Worm (Caenorhabditis elegans) whole organism, midembryonic: ENCODE data around the gene tomm-7.

Source experiments
- T22C8.4 ChIP-seq: fragments of 200-800 bp; sonication (Bioruptor generic); IDR thresholded peaks from 2 replicates; pipeline ENCODE4 v1.3.6; 2022; ENCODE audit warnings: missing genetic modification characterization, missing compliant biosample characterization
- cog-1 ChIP-seq: sonication (generic microtip); optimal IDR thresholded peaks from 2 replicates; lab custom pipeline; 2016; ENCODE audit warnings: missing genetic modification characterization, missing compliant biosample characterization
- flt-1 ChIP-seq: fragments of 200-800 bp; sonication (Bioruptor generic); IDR thresholded peaks from 2 replicates; pipeline ENCODE4 v1.3.6; 2022; ENCODE audit warnings: missing genetic modification characterization, missing compliant biosample characterization
- klf-2 ChIP-seq: fragments of 200-800 bp; sonication (Bioruptor generic); conservative IDR thresholded peaks from 2 replicates; pipeline ENCODE4 v1.3.6; 2022; ENCODE audit warnings: missing genetic modification reagents, missing genetic modification characterization, missing compliant biosample characterization
- med-1 ChIP-seq: sonication (generic microtip); optimal IDR thresholded peaks from 2 replicates; lab custom pipeline; 2017; ENCODE audit warnings: missing genetic modification characterization, mild to moderate bottlenecking, missing compliant biosample characterization, antibody characterized with exemption, missing genetic modification reagents; ENCODE audit not compliant: insufficient read depth
- ref-1 ChIP-seq: fragments of 200-800 bp; sonication (Bioruptor generic); conservative IDR thresholded peaks from 2 replicates; pipeline ENCODE4 v1.3.6; 2022; ENCODE audit warnings: missing genetic modification reagents, missing genetic modification characterization, missing compliant biosample characterization
- tab-1 ChIP-seq: fragments of 200-800 bp; sonication (Bioruptor generic); IDR thresholded peaks from 2 replicates; pipeline ENCODE4 v1.3.6; 2022; ENCODE audit warnings: missing genetic modification characterization, missing compliant biosample characterization
- ztf-23 ChIP-seq: fragments of 200-800 bp; sonication (Bioruptor generic); IDR thresholded peaks from 2 replicates; pipeline ENCODE4 v1.3.6; 2022; ENCODE audit warnings: missing genetic modification reagents, missing genetic modification characterization, missing compliant biosample characterization
- ztf-29 ChIP-seq: fragments of 200-800 bp; sonication (Bioruptor generic); IDR thresholded peaks from 2 replicates; pipeline ENCODE4 v1.3.6; 2022; ENCODE audit warnings: missing genetic modification reagents, missing genetic modification characterization, missing compliant biosample characterization

Gene tomm-7

DNA sequence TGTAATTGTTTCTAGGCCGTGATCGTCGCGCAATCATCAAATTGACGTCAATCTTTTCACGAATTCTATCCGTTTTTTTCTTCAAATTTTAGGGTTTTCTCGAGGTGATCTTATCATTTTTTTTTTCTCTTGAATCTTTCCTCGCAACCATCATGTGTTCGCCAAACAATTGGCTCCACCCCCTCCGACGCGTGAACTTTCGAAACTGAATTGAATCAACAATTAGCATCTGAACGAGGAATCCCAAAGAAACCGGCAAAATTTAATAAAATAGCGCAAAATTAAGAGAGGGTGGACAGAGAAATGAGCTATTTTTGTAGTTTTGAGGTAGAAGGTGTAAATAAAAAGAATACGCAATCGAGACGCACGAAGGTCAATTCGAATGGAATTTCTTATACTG lies 13.4 kb downstream of the tomm-7 start:
- TF ChIP-seq T22C8.4 (GFP tag; lab: Robert Waterston, UW) (no peak), cog-1 (tag; lab: Kevin White, UChicago) (no peak)

DNA sequence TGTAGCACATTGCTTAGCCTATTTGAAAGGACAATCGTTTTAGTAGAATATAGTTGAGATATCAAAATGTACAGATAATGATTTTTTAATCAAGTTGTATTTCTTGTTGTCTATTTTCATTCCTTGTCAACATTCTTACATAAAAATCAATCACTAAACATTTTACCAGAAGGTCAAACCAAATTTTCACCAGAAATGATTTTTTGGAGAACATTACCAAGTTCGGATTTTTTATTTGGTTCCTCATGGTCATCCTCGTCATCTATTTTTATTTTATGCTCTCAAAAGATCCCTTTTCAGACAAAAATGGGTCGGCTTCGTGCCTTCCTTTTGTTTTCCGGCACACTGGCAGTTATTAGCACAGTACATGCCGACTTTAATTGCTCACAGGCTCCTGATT lies 14.1 kb downstream of the tomm-7 start, which contains the start of gene tyr-1:
TSS of gene tyr-1 (plus strand) at position 301 of the 400 bp plus-strand sequence.
- TF ChIP-seq ztf-23, result no peak
- no peak for TF ChIP-seq tab-1
- no peak for TF ChIP-seq ztf-29 (GFP tag; lab: Robert Waterston, UW)
- no peak for TF ChIP-seq flt-1 (GFP tag; lab: Robert Waterston, UW)
- TF ChIP-seq cog-1 (tag; lab: Kevin White, UChicago), result no peak
- TF ChIP-seq ref-1 (GFP tag; lab: Robert Waterston, UW), result no peak
- TF ChIP-seq klf-2 (GFP tag; lab: Robert Waterston, UW), result no peak
- TF ChIP-seq T22C8.4 (GFP tag; lab: Robert Waterston, UW), result no peak
- TF ChIP-seq med-1 (GFP tag; lab: Kevin White, UChicago), result no peak

DNA sequence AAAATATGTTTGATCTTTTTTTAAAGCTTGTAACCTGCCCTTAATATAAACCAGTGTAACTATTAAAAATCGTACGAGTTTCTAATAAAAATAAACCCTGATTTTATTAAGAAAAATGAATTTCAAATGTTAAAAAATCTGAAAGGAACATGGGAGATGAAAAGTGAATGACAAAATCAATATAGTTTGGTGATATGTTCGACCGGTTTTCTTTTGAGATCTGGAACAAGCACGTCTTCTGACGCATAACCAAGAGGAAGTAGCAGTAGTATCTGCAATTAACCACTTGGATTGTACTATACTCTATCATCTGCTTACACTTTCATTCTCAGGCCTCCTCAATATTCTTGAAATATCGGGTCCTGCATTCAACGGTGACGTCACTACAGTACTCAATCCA lies 17.7 kb downstream of the tomm-7 start:
- TF ChIP-seq klf-2 (GFP tag; lab: Robert Waterston, UW) (no peak), ztf-29 (GFP tag; lab: Robert Waterston, UW) (no peak)

DNA sequence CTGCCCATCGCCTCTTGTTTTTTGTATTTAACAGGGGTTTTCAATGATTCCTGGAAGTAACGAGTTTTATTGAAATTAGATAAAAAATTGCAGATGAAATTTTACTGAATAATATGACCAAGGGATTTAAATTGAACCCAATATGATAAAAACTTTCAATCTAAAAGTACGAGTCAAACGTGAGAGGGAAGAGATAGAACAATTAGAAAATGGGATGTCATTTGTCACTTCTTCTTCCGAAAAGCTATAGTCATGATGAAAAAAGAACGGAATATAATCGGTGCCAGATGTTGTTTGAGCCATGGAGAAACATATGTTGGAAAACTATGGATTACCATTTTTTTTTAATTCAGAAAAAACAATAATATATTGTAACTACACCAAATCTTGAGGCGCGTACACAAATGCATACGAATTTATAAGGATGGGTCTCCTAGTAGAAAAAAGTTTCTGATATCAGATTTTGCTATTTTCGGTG lies 19.5 kb downstream of the tomm-7 start, which contains the start of gene sup-18:
TSS of gene sup-18 (minus strand) at position 51 of the 478 bp plus-strand sequence.
- no peak for TF ChIP-seq flt-1 (GFP tag; lab: Robert Waterston, UW)
- TF ChIP-seq cog-1 (tag; lab: Kevin White, UChicago), result no peak
- no peak for TF ChIP-seq tab-1
- TF ChIP-seq ztf-23, result no peak
- TF ChIP-seq ztf-29 (GFP tag; lab: Robert Waterston, UW), result no peak
- TF ChIP-seq med-1 (GFP tag; lab: Kevin White, UChicago), result no peak
- TF ChIP-seq T22C8.4 (GFP tag; lab: Robert Waterston, UW), result no peak
- no peak for TF ChIP-seq klf-2 (GFP tag; lab: Robert Waterston, UW)
- no peak for TF ChIP-seq ref-1 (GFP tag; lab: Robert Waterston, UW)

DNA sequence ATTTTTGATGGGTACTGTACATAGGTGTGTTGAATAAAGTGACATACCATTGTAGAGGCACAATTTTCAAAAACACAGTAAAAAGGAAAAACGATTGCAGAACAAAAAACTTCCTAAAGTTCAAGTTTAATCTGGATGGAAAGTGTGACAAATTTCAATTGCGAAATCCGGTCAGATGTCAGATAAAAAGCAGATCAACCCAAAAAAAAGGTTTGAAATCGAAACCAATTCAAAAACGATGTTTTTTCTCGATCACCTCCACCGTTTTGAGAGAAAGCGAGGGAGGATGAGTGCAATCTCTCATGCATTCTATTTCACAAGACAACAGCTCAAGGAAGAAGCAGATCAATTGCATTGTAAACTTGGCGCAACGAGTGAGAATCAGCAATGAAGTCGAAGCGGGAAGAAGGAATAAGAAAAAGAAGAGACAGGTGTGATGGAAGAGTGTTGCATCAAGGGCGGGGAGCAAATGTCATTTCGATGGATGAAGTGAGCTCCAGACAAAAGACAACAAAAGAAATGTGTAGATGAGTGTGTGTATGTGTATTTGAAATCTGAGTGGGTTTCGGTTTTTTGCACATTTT lies 20.8 kb downstream of the tomm-7 start:
- TF ChIP-seq tab-1 (no peak), ztf-23 (no peak), cog-1 (tag; lab: Kevin White, UChicago) (no peak), ref-1 (GFP tag; lab: Robert Waterston, UW) (no peak), klf-2 (GFP tag; lab: Robert Waterston, UW) (no peak), ztf-29 (GFP tag; lab: Robert Waterston, UW) (no peak), med-1 (GFP tag; lab: Kevin White, UChicago) (no peak), T22C8.4 (GFP tag; lab: Robert Waterston, UW) (no peak), flt-1 (GFP tag; lab: Robert Waterston, UW) (no peak)

DNA sequence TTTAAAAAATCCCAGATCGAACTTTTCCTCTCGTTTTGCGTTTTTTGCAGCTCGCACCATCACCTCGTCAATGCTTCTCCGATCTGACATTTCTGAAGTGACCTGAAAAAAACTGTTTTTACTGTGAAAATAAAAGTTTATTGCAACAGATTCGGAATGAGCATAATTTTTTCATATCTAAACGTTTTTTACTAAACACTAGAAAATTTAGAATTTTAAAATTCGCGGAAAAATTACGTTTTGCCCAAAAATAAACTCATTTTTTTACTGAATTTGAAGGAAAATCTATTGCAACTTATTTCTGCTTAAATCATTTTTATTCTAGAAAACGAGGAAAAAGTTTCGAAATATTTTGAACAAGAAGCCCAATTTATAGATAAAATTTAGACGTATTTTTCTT lies 23.5 kb downstream of the tomm-7 start, which contains the start of gene ZK688.9:
TSS of gene ZK688.9 (minus strand) at position 101 of the 400 bp plus-strand sequence.
- TF ChIP-seq T22C8.4 (GFP tag; lab: Robert Waterston, UW) (no peak), med-1 (GFP tag; lab: Kevin White, UChicago) (no peak), flt-1 (GFP tag; lab: Robert Waterston, UW) (no peak), cog-1 (tag; lab: Kevin White, UChicago) (no peak), ref-1 (GFP tag; lab: Robert Waterston, UW) (no peak), klf-2 (GFP tag; lab: Robert Waterston, UW) (no peak), tab-1 (no peak), ztf-29 (GFP tag; lab: Robert Waterston, UW) (no peak), ztf-23 (no peak)

DNA sequence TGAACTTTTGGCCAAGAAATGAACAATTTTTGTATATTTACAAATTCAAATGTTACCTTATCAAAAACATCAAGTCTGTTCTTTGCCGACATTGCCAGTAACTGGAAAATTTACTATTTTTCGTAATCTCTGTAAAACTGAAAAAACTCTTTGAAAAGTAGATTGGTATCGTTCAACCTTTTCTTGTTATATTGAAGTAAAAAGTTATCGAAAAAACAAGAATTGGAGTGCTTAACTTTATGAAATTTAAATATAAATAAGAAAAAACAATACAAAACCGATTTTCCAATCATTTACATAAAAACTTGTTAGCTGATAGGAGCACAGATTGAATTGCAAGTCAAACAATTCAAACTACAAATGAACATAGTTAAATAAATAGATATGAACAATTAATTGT lies 25.4 kb downstream of the tomm-7 start, which contains the start of gene ZK688.11:
TSS of gene ZK688.11 (minus strand) at position 101 of the 400 bp plus-strand sequence.
- no peak for TF ChIP-seq med-1 (GFP tag; lab: Kevin White, UChicago)
- no peak for TF ChIP-seq T22C8.4 (GFP tag; lab: Robert Waterston, UW)
- no peak for TF ChIP-seq tab-1
- no peak for TF ChIP-seq ztf-29 (GFP tag; lab: Robert Waterston, UW)
- no peak for TF ChIP-seq flt-1 (GFP tag; lab: Robert Waterston, UW)
- TF ChIP-seq klf-2 (GFP tag; lab: Robert Waterston, UW), result no peak
- TF ChIP-seq ztf-23, result no peak
- no peak for TF ChIP-seq ref-1 (GFP tag; lab: Robert Waterston, UW)
- TF ChIP-seq cog-1 (tag; lab: Kevin White, UChicago), result no peak

DNA sequence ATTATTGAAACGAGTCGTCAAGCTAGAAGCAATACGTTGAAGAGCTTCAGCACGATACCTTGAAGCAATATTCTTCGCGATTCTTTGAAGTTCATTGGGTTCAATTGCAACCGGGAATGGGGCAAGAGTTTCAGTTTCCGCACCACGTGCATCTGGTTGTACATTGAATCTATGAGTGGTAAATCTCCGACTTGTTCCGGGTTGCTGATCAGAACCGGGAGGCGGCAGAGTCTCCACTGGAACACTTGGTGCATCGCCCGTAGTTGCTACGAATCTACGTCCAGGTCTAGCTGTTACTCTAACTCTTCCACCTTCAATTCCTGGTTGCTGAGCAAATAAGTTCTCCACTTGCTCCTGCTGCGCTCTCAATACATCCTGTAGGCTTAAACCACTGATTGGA lies 29.6 kb downstream of the tomm-7 start:
- TF ChIP-seq T22C8.4 (GFP tag; lab: Robert Waterston, UW), result no peak
- no peak for TF ChIP-seq cog-1 (tag; lab: Kevin White, UChicago)

DNA sequence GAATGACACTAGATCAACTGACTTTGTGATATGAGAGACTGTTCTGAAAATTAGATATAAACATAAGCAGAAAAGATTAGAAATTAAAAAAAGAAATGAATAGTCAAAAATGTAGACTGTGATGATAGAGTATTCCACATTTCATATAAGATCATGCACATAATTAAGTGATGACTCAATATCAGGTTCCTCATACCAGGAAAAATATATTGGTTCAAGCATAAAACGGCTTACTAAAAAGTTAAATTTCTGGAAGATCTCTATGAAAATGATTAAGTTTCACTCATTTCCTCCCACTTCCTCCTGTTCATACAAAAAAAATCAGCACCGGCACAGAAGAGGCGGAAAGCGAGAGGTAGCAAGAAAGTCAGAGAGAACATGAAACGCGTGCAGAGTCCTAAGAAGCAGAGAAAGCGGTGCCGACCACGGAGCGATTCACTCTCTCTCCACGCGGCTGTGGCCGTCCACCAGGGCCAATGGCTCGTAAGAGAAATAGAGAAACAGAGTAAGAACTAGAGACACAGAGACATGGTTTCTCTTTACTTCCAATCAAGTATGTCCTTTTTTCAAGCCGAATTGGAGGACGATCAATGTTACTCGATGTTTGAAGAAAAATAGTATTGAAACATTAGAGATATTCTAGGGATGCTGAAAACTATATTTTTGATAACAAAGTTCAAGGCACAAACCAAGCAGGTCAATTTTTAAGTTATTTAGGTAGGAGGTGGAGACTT lies 32.3 kb downstream of the tomm-7 start, which contains the start of the genes ZK688.5 and fahd-1:
TSS of gene ZK688.5 (minus strand) at position 51 of the 734 bp plus-strand sequence.
TSS of gene fahd-1 (plus strand) at position 684 of the 734 bp plus-strand sequence.
- no peak for TF ChIP-seq T22C8.4 (GFP tag; lab: Robert Waterston, UW)
- no peak for TF ChIP-seq med-1 (GFP tag; lab: Kevin White, UChicago)
- TF ChIP-seq ztf-29 (GFP tag; lab: Robert Waterston, UW), result no peak
- no peak for TF ChIP-seq klf-2 (GFP tag; lab: Robert Waterston, UW)
- no peak for TF ChIP-seq tab-1
- TF ChIP-seq cog-1 (tag; lab: Kevin White, UChicago), result peak; percentile 10
- TF ChIP-seq ztf-23, result 0 out of 2 replicates have a peak, but pooled peaks have one; percentile 51
